Fruit fly (Drosophila melanogaster): ENCODE measurements around the gene Cortactin.

The Cortactin gene

DNA sequence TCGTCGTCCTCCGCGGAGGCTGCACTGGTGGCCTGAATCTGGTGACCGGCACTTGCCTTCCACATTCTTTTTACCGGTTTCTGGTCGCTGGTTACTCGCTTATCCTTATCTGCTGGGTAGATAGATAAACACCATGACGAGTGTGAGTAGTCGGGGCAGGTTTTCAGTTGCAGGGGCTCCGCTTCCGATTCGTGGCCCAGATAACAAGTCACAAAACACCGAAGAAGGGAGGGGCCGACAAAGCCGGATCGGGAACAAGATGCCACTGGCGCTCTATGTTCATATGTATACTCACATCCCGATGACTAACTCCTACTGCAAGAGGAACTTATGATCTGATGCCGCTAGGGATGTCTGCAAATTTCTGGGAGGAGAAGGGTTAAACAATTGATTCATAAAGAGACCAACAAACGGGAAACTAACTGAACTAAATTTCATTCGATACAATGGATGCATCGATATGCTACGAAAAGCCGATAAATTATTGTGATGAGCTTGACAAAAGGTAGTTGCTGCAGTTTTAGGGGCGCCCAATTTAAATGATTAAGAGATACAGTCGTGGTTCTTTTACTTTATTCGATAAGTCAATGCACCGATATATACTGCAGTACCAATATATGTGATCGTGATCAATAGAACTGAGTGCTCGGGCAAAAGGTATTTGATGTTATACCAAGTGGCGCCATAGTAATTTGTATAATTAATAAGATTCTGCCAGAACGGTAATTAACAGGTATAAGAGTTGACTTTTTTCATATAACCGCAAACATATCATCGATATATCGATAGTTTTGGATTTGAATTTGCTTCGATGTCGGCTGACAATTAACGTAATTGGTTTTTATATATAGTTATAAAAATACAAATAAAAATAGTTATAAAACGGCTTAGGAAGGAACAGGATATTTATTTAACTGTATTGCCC lies at the start of gene Cortactin:
Gene Cortactin, minus strand, starts transcription at position 472 of the 925 bp plus-strand sequence.
- peak; percentile 9 for TF ChIP-seq noc (tag; optimal IDR thresholded peaks at IDR 0.05)

DNA sequence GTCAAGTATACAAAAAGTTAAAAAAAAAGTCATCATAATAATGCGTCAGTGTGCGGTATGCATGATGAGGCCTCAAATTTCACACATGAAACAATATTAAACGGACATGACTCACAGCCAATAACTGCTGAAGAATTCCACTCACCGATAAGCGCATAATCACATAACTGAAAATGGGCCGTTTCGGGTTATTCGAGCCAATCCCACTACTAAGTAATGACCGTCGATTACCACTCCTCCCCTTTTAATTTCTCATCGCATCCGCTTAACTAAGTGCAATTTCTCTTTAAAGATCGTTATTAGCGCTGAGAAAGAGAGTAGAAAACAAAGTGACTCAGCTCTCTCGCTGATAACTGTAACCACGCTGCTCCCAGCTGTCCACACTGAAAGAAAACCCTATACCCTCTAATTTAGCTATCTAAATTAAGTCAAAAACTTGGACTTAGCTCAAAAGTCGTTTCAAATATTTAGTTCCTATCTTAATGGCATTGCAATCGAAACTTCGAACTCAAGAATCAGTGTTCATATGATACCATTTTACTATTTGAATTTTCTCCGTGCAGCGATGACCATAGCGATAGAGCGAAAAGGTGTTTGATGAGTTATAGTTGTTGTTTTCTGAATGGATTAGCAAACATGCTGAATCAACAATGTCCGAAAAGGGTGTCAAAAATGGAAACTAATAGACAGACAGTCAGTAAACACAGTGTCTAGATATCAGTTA lies 48.6 kb upstream of the Cortactin start:
- TF ChIP-seq noc (tag; optimal IDR thresholded peaks at IDR 0.05): peak; percentile 82

DNA sequence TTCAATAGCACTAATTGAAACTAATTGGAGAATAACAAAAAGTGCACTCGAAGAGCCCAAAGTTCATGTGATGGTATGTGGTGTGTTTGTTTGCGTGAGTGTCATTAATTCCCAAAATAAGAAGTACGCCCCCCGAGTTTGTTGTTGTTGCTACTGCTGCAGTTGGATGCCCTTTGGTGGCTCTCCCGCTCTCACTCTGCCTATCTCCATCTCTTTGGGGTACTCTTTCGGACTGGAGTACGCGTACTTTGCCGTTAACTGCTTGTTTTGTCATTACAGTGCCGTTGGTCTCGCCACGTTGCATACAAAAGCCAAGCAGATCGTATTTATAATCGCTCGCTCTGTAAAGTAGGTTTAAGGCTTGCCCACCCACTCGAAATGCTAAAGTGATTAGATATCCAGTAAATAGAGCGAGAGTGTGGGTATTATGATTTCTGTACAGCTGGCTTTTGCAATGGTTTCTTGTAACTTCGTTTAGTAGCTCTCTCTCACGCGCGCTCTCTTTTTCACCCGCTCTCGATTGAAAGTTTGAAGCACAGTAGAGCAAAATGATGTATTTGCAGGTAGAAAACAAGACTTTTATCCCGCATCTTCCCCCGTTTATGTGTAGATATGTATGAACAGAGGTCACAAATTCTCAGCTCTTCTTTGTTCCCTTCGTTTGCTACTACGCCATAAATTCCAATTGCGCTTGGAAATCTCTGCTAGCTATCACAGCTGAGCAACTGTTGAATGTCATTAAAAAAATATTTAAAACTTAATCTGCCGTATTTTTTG lies 47.9 kb upstream of the Cortactin start:
- peak; percentile 14 for TF ChIP-seq noc (tag; optimal IDR thresholded peaks at IDR 0.05)

DNA sequence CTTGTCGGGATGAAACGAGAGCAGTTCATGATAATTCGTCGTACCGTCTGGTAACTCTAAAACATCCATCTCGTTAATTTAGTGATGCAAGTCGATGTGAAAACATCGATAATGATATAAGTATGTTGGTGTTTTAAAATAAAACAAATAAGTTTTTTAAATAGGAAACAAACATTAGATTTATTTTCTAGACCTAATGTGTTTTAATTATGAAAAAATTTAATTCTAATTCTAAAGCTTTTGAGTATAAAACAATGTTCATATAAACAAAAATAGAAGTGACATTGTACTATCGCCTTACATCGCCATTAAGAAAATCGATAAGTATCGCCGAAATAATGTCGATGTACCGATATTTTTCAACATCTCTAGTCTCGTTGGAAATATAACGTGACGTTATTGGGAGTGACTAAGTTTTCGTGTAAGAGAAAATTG lies 46.8 kb upstream of the Cortactin start, which contains the start of gene Rab11:
Gene Rab11, plus strand, starts transcription at position 363 of the 435 bp plus-strand sequence.
- peak; percentile 76 for TF ChIP-seq noc (tag; optimal IDR thresholded peaks at IDR 0.05)

DNA sequence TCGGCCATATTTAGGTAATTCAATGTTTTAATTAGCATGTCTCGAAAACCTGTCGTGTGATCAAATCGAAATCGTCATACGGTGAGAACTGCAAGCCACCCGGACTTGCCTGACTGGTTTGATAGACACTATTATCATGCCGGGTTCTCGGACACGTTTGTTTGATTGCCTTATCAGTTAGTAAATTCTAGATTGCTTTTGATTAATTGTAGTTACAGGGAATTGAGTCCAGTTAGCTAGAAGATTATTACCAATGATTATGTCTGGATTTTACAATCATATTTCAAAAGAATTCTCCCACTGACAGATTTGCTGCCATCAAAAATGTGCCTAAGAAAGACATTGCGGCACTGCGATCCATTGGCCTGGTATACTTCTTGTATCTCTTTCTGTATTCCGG lies 45.4 kb upstream of the Cortactin start:
- no peak for TF ChIP-seq noc (tag; optimal IDR thresholded peaks at IDR 0.05)

DNA sequence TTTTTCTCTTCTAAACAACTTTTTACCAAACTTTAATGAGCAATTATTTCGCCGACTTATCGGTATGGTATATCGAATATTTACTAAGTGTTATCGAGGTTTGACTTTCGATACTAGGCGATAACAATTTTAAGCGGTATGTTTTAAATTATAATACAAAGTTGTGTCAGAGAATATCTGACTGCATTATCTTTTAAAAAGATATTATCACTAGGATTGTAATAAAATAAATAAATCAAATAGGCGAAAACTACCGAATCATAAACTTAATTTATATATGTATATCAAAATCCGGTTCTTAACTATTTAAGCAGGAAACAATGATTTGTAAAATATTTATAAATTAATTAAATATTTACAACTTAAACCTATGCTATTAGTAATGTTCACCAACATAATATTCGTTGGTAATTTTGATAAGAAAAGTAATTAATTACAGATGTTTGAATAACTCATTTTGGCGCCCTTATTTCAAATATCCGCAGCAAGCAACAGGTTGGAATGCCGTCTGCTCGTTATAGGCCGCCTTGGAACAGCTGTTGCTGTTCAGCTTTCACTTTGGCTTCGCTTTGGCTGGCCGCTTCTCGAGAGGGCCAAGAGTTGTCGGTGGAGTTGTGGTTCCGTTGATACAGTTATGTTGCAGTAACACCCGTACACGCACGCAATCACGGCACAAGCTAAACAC lies 43.8 kb upstream of the Cortactin start, which contains the start of the genes Sec15 and rtet:
Gene Sec15, minus strand, starts transcription at position 66 of the 685 bp plus-strand sequence.
Gene rtet, plus strand, starts transcription at position 540 of the 685 bp plus-strand sequence.
- TF ChIP-seq noc (tag; optimal IDR thresholded peaks at IDR 0.05): no peak

DNA sequence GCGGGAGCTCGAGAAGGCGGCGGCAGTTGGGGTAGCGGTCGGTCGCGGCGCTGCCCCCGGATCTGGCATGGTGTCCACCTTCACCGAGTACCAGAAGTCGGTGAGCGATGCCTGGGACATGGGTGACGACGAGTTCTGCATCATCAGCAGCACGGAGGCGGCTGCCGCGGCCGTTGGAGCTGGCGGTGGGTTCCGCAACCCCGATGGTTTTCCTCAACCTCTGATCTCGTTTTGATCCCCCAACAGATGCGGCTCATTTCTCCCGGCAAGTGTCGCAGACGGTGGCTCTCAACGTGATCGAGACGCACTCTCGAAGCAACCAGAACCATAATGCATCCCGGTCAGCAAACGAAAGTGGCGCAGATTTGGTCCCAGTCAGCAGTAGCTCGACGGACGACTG lies 38.2 kb upstream of the Cortactin start:
- no peak for TF ChIP-seq noc (tag; optimal IDR thresholded peaks at IDR 0.05)

DNA sequence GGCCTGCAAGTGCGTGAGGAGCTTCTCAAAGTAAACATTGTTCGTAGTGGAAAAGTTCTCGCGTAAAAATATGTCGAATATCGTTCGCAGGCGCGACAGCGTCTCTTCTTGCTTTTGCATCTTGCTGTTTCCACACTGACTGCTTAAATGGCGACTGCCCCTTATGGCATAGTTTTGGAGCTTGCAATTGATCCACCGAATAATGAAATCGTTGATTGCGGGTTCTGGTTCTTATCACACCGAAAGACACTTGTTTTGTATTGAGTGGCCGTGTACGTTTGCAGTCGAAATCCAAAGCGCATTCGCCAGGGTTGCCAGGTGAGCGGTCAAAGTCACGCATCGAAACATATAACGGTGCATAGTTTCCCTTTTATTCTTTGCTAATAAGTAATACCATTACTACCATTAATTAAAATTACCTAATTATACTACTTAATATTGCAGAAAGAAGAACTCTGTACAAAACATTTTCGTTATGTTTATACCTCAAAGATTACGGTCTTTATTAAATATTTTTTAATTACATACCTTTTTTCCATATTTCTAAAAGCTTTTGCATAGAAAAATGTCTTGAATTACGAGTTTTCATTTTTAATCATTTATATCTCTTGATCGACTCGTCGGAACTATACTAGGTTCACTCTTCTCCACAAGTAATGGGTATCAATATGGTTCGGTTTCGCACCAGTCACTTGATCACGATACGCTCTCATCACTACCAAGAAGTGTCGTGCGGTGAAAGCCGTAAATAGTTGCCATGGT lies 37.4 kb upstream of the Cortactin start, which contains the start of the genes CG7044 and Tbc1d22:
Gene CG7044, minus strand, starts transcription at position 266 of the 762 bp plus-strand sequence.
Gene Tbc1d22, plus strand, starts transcription at position 747 of the 762 bp plus-strand sequence.
- no peak for TF ChIP-seq noc (tag; optimal IDR thresholded peaks at IDR 0.05)

DNA sequence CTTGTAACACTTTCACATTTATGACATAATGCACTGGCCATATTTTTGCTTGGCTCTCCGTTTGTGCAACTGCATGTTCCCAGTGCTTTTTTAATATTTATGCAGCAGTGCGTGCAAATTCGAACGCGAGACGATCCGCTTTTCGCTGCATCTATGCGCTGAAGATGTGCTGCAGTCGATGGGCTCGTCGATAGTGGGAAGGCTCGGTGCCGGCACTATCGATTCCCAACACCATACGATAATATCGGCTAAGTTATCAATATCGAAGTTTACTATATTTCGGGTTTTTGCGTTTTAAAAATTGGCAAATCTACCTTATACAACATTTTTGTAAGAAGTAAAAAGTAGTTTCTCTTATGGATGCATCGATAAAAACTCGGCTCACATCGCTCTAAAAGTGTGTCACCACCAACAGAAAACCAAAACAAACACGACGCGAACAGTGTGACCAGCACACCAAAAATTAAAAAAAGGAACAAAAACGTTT lies 33.4 kb upstream of the Cortactin start, which contains the start of gene RhoGAP93B:
Gene RhoGAP93B, minus strand, starts transcription at position 197 of the 487 bp plus-strand sequence.
- TF ChIP-seq noc (tag; optimal IDR thresholded peaks at IDR 0.05): peak; percentile 83

DNA sequence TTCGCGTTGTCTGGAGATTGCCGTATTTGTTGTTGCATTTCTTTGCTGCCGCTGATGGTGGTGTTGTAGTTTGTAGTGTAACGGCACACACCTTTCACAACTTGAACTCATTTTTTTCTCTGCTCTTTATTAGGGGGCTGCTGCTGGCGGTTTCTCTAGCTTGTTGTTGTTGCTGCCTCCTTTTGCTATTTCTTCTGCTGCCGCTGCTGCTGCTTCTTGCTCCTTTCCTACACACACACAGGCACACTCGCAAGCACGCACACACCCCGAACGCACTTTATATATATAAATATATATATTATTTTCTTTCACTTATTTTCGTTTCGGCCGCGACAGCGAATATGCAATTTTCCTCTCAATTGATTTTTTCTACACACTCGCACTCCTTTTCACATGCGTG lies 32.9 kb upstream of the Cortactin start:
- no peak for TF ChIP-seq noc (tag; optimal IDR thresholded peaks at IDR 0.05)

DNA sequence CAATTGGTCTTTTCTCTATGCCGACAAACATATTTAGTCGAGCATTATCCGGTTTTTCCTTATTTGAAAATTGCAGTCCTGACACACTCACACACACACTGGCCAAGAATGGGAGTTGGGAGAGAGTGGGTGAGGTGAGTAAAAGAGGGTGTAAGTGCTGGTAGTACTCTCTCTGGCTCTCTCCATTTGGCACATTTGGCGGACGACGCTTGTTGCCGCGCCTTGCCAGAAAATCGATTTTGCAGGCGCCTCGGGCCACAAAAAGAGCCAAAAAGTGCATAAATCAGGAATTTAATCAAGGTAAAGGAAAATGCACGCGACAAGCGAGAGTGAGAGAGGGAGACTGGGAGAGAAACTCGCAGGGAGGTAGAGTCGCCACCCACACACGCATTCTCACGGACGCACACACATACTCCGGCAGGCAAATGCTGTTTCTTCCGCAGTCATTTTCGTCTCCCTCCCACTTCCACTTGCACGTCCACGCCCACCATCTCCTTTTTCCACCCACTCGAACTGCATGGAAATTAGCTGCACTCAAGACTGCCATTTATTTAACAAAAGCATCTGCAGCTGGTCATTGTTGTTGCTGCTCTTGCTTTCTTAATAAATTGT lies 32.4 kb upstream of the Cortactin start:
- no peak for TF ChIP-seq noc (tag; optimal IDR thresholded peaks at IDR 0.05)

DNA sequence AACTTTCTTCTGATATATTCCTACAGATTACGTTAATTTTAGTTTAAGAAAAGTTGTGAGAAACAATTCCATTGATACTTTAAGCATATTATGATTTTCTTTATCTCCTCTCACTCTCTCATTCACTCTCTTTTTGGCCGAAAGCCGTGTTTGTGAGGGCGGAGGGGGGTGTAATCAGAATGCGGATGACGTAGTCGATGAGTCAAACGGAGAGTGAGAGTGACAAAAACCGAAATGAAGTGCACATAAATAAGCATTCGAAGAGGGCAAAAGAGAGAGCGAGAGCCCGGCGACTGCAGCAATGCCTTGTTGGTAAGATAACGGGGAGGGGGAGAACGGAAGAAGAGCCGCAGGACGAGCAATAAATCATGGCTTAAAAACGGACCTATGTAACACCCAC lies 30.0 kb upstream of the Cortactin start:
- TF ChIP-seq noc (tag; optimal IDR thresholded peaks at IDR 0.05): no peak

DNA sequence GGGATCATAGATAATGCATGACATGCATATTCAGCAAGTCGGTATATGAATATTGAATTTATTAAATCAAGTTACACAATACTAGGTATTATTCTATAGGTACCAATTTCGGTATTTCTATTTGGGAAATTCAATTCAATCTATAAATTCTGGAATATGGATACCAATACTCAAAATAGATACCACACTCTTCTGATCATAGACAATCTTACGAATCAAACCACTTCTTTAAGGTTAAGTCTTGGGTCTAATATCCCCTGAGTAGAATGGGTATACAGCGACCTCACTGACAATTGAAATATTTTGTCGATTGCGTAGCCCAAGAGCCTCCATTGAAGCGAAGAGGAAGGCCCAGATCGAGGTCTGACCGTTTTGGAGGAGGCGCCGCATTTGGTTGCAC lies 28.6 kb upstream of the Cortactin start:
- TF ChIP-seq noc (tag; optimal IDR thresholded peaks at IDR 0.05): no peak
